Worm (Caenorhabditis elegans): Measurements from ENCODE around the gene pph-2.

ce11 chrIV:11883478-11883877 lies 5.9 kb upstream of the pph-2 start:
- TF ChIP-seq sea-1 (GFP tag; conservative IDR thresholded peaks at IDR 0.05) (no peak), hmg-4 (GFP tag; optimal IDR thresholded peaks at IDR 0.05) (no peak), flt-1 (GFP tag; IDR thresholded peaks at IDR 0.05) (no peak), ceh-36 (tag; optimal IDR thresholded peaks at IDR 0.05) (no peak), hnd-1 (tag; optimal IDR thresholded peaks at IDR 0.05) (no peak), pes-1 (GFP tag; IDR thresholded peaks at IDR 0.05) (no peak), aly-1 (tag; optimal IDR thresholded peaks at IDR 0.05) (no peak), ets-7 (tag; optimal IDR thresholded peaks at IDR 0.05) (no peak), ama-1 (optimal IDR thresholded peaks at IDR 0.05) (no peak)
